Worm (Caenorhabditis elegans) whole organism, L3 larva: ENCODE measurements around the gene srd-44.

ENCODE experiments used
- R02D3.7 ChIP-seq: fragments of 150-350 bp; optimal IDR thresholded peaks from 2 replicates; lab custom pipeline; 2014; ENCODE audit warnings: missing biosample characterization, missing genetic modification characterization
- ZK546.5 ChIP-seq: sonication (generic microtip); optimal IDR thresholded peaks from 2 replicates; lab custom pipeline; 2017; ENCODE audit warnings: missing biosample characterization, missing genetic modification characterization
- aly-2 ChIP-seq: fragments of 150-350 bp; optimal IDR thresholded peaks from 2 replicates; lab custom pipeline; 2014; ENCODE audit warnings: missing biosample characterization, missing genetic modification characterization
- ama-1 ChIP-seq: fragments of 150-350 bp; optimal IDR thresholded peaks from 2 replicates; lab custom pipeline; 2018
- ceh-16 ChIP-seq: sonication (generic microtip); optimal IDR thresholded peaks from 2 replicates; lab custom pipeline; 2017; ENCODE audit warnings: missing biosample characterization, missing genetic modification characterization
- ceh-28 ChIP-seq: fragments of 150-350 bp; optimal IDR thresholded peaks from 2 replicates; lab custom pipeline; 2014; ENCODE audit warnings: missing biosample characterization, missing genetic modification reagents, missing genetic modification characterization
- ceh-82 ChIP-seq: fragments of 150-350 bp; optimal IDR thresholded peaks from 2 replicates; lab custom pipeline; 2014; ENCODE audit warnings: missing biosample characterization, missing genetic modification characterization
- ceh-9 ChIP-seq: sonication (generic microtip); optimal IDR thresholded peaks from 2 replicates; lab custom pipeline; 2018; ENCODE audit warnings: missing biosample characterization, missing genetic modification characterization
- daf-12 ChIP-seq: fragments of 150-350 bp; optimal IDR thresholded peaks from 2 replicates; lab custom pipeline; 2014; ENCODE audit warnings: missing biosample characterization, missing genetic modification reagents, missing genetic modification characterization
- egl-27 ChIP-seq: sonication (generic microtip); optimal IDR thresholded peaks from 4 replicates; lab custom pipeline; 2017; ENCODE audit warnings: missing biosample characterization, missing genetic modification reagents, missing genetic modification characterization
- egl-5 ChIP-seq: fragments of 150-350 bp; optimal IDR thresholded peaks from 2 replicates; lab custom pipeline; 2017; ENCODE audit warnings: missing biosample characterization, missing genetic modification reagents, missing genetic modification characterization, inconsistent platforms
- elt-2 ChIP-seq: sonication (generic microtip); optimal IDR thresholded peaks from 2 replicates; lab custom pipeline; 2016; ENCODE audit warnings: missing genetic modification reagents, mild to moderate bottlenecking, missing genetic modification characterization, missing compliant biosample characterization
- elt-3 ChIP-seq, 3 experiments: fragments of 150-350 bp in 1 of 3; sonication (generic microtip) in 2 of 3; optimal IDR thresholded peaks; 2 replicates in 2 of 3; 4 replicates in 1 of 3; lab custom pipeline; 2014 to 2017; ENCODE audit warnings: missing biosample characterization in 3 of 3, missing genetic modification characterization in 3 of 3
- eor-1 ChIP-seq, 2 experiments: fragments of 150-350 bp; optimal IDR thresholded peaks; 2 replicates each; lab custom pipeline; 2014 to 2018; ENCODE audit warnings: missing biosample characterization in 2 of 2, missing genetic modification characterization in 2 of 2
- fkh-10 ChIP-seq: sonication (generic microtip); optimal IDR thresholded peaks from 2 replicates; lab custom pipeline; 2017; ENCODE audit warnings: missing biosample characterization, missing genetic modification reagents, missing genetic modification characterization
- fkh-2 ChIP-seq: fragments of 150-350 bp; optimal IDR thresholded peaks from 2 replicates; lab custom pipeline; 2014; ENCODE audit warnings: missing biosample characterization, missing genetic modification reagents, missing genetic modification characterization
- fos-1 ChIP-seq: fragments of 150-350 bp; optimal IDR thresholded peaks from 2 replicates; lab custom pipeline; 2014; ENCODE audit warnings: missing biosample characterization, missing genetic modification characterization
- hmg-11 ChIP-seq: sonication (generic microtip); optimal IDR thresholded peaks from 2 replicates; lab custom pipeline; 2016; ENCODE audit warnings: missing genetic modification characterization, missing compliant biosample characterization
- jun-1 ChIP-seq: fragments of 150-350 bp; optimal IDR thresholded peaks from 2 replicates; lab custom pipeline; 2014; ENCODE audit warnings: missing biosample characterization, missing genetic modification reagents, missing genetic modification characterization
- lin-39 ChIP-seq: fragments of 150-350 bp; optimal IDR thresholded peaks from 2 replicates; lab custom pipeline; 2018; ENCODE audit warnings: missing biosample characterization, missing genetic modification reagents, missing genetic modification characterization
- mdl-1 ChIP-seq: fragments of 150-350 bp; optimal IDR thresholded peaks from 2 replicates; lab custom pipeline; 2014; ENCODE audit warnings: missing biosample characterization, missing genetic modification characterization
- mml-1 ChIP-seq: fragments of 150-350 bp; sonication (generic microtip); optimal IDR thresholded peaks from 3 replicates; lab custom pipeline; 2014; ENCODE audit warnings: missing biosample characterization, missing genetic modification characterization
- nfya-1 ChIP-seq: sonication (generic microtip); optimal IDR thresholded peaks from 2 replicates; lab custom pipeline; 2017; ENCODE audit warnings: missing genetic modification characterization, mild to moderate bottlenecking, missing compliant biosample characterization, antibody characterized with exemption, moderate library complexity; ENCODE audit not compliant: insufficient read depth
- nhr-11 ChIP-seq: fragments of 150-350 bp; optimal IDR thresholded peaks from 2 replicates; lab custom pipeline; 2014; ENCODE audit warnings: missing biosample characterization, missing genetic modification characterization
- nhr-12 ChIP-seq: fragments of 150-350 bp; optimal IDR thresholded peaks from 2 replicates; lab custom pipeline; 2014; ENCODE audit warnings: missing biosample characterization, missing genetic modification characterization
- nhr-237 ChIP-seq: fragments of 150-350 bp; optimal IDR thresholded peaks from 2 replicates; lab custom pipeline; 2014; ENCODE audit warnings: missing biosample characterization, missing genetic modification characterization
- nhr-25 ChIP-seq: sonication (generic microtip); optimal IDR thresholded peaks from 2 replicates; lab custom pipeline; 2017; ENCODE audit warnings: missing biosample characterization, missing genetic modification characterization
- nhr-28 ChIP-seq: fragments of 150-350 bp; optimal IDR thresholded peaks from 2 replicates; lab custom pipeline; 2014; ENCODE audit warnings: missing biosample characterization, missing genetic modification characterization
- nhr-43 ChIP-seq: sonication (generic microtip); optimal IDR thresholded peaks from 2 replicates; lab custom pipeline; 2016; ENCODE audit warnings: mild to moderate bottlenecking, missing genetic modification characterization, missing compliant biosample characterization; ENCODE audit not compliant: poor library complexity, severe bottlenecking
- nhr-67 ChIP-seq: fragments of 150-350 bp; optimal IDR thresholded peaks from 2 replicates; lab custom pipeline; 2014; ENCODE audit warnings: missing biosample characterization, missing genetic modification characterization
- nhr-76 ChIP-seq: fragments of 150-350 bp; sonication (generic microtip); optimal IDR thresholded peaks from 5 replicates; lab custom pipeline; 2014; ENCODE audit warnings: missing biosample characterization, missing genetic modification characterization
- nhr-77 ChIP-seq: fragments of 150-350 bp; optimal IDR thresholded peaks from 2 replicates; lab custom pipeline; 2014; ENCODE audit warnings: missing biosample characterization, missing genetic modification characterization
- pha-4 ChIP-seq: fragments of 150-350 bp; optimal IDR thresholded peaks from 2 replicates; lab custom pipeline; 2014; ENCODE audit warnings: missing biosample characterization, missing genetic modification reagents, missing genetic modification characterization
- pqm-1 ChIP-seq: fragments of 150-350 bp; optimal IDR thresholded peaks from 2 replicates; lab custom pipeline; 2017; ENCODE audit warnings: missing biosample characterization, missing genetic modification characterization, inconsistent platforms
- sea-2 ChIP-seq: fragments of 150-350 bp; sonication (generic microtip); optimal IDR thresholded peaks from 4 replicates; lab custom pipeline; 2014; ENCODE audit warnings: missing biosample characterization, missing genetic modification reagents, missing genetic modification characterization
- skn-1 ChIP-seq: fragments of 150-350 bp; optimal IDR thresholded peaks from 2 replicates; lab custom pipeline; 2014; ENCODE audit warnings: missing biosample characterization, missing genetic modification characterization
- tbx-2 ChIP-seq: sonication (generic microtip); optimal IDR thresholded peaks from 2 replicates; lab custom pipeline; 2016; ENCODE audit warnings: mild to moderate bottlenecking, missing genetic modification characterization, missing compliant biosample characterization
- unc-62 ChIP-seq: fragments of 150-350 bp; sonication (generic microtip); optimal IDR thresholded peaks from 4 replicates; lab custom pipeline; 2014; ENCODE audit warnings: missing biosample characterization, missing genetic modification reagents, missing genetic modification characterization
- zag-1 ChIP-seq: fragments of 150-350 bp; optimal IDR thresholded peaks from 2 replicates; lab custom pipeline; 2014; ENCODE audit warnings: missing biosample characterization, missing genetic modification characterization
- ztf-11 ChIP-seq: fragments of 150-350 bp; optimal IDR thresholded peaks from 2 replicates; lab custom pipeline; 2014; ENCODE audit warnings: missing biosample characterization, missing genetic modification characterization
- ztf-4 ChIP-seq: fragments of 150-350 bp; optimal IDR thresholded peaks from 2 replicates; lab custom pipeline; 2014; ENCODE audit warnings: missing biosample characterization, missing genetic modification characterization

srd-44 gene

ce11 chrX:12356581-12356980 lies 18.3 kb downstream of the srd-44 start, which contains the start of gene nspc-12:
nspc-12 (minus strand) TSS chrX:12356681.
- TF ChIP-seq ZK546.5 (tag; lab: Kevin White, UChicago) (no peak), hmg-11 (tag; lab: Kevin White, UChicago) (no peak), elt-3 (tag; optimal IDR thresholded peaks at IDR 0.05; lab: Kevin White, UChicago) (no peak), ceh-9 (tag; lab: Kevin White, UChicago) (no peak), nhr-12 (tag; lab: Kevin White, UChicago) (no peak), zag-1 (tag; lab: Kevin White, UChicago) (no peak), fkh-2 (tag; lab: Kevin White, UChicago) (no peak), ceh-16 (tag; lab: Kevin White, UChicago) (no peak), sea-2 (GFP tag; lab: Kevin White, UChicago) (no peak)

- TF ChIP-seq daf-12 (tag; lab: Kevin White, UChicago) (no peak), nfya-1 (tag; lab: Kevin White, UChicago) (no peak), ceh-82 (tag; lab: Kevin White, UChicago) (no peak)
These were observed 18.9 kb downstream of the srd-44 start, which contains the start of gene nspc-13 for ce11 chrX:12357127-12357526. nspc-13 (plus strand) TSS chrX:12357427.

ce11 chrX:12358957-12359356 lies 20.7 kb downstream of the srd-44 start, which contains the start of gene nspc-14:
nspc-14 (minus strand) TSS chrX:12359057.
- no peak for TF ChIP-seq nhr-11
- no peak for TF ChIP-seq nhr-77
- no peak for TF ChIP-seq hmg-11 (tag; lab: Kevin White, UChicago)
- TF ChIP-seq R02D3.7, result no peak
- no peak for TF ChIP-seq ZK546.5 (tag; lab: Kevin White, UChicago)
- TF ChIP-seq nhr-12 (tag; lab: Kevin White, UChicago), result no peak
- TF ChIP-seq egl-27, result no peak
- TF ChIP-seq nhr-43 (tag; lab: Kevin White, UChicago), result no peak
- TF ChIP-seq fkh-10 (GFP tag; lab: Kevin White, UChicago), result no peak
- no peak for TF ChIP-seq nhr-67 (tag; lab: Kevin White, UChicago)
- TF ChIP-seq elt-2 (tag; lab: Kevin White, UChicago), result no peak
- no peak for TF ChIP-seq pqm-1
- TF ChIP-seq ztf-4 (tag; lab: Kevin White, UChicago), result no peak
- no peak for TF ChIP-seq nhr-25 (tag; lab: Kevin White, UChicago)
- no peak for TF ChIP-seq jun-1

- TF ChIP-seq ceh-16 (tag; lab: Kevin White, UChicago) (no peak), ama-1 (lab: Kevin White, UChicago) (no peak), nhr-76 (no peak), egl-5 (no peak), fos-1 (tag; lab: Kevin White, UChicago) (no peak), ztf-11 (tag; lab: Kevin White, UChicago) (no peak), mml-1 (tag; lab: Kevin White, UChicago) (no peak), nhr-25 (tag; lab: Kevin White, UChicago) (no peak)
- TF ChIP-seq, all 47 proteins: peak for 0
These were observed 22.2 kb downstream of the srd-44 start, which contains the start of the genes nspc-15 and F19H6.6 for ce11 chrX:12360444-12360843. nspc-15 (plus strand) TSS chrX:12360744. F19H6.6 (plus strand) TSS chrX:12360827.

ce11 chrX:12362951-12363486 lies 24.8 kb downstream of the srd-44 start:
- TF ChIP-seq nhr-67 (tag; lab: Kevin White, UChicago) (peak; percentile 58), ceh-28 (peak; percentile 100), elt-2 (tag; lab: Kevin White, UChicago) (peak; percentile 84), pha-4 (tag; lab: Kevin White, UChicago) (peak; percentile 99), ama-1 (lab: Kevin White, UChicago) (no peak), lin-39 (tag; lab: Kevin White, UChicago) (peak; percentile 82), nhr-76 (peak; percentile 86), hmg-11 (tag; lab: Kevin White, UChicago) (peak; percentile 77), ztf-11 (tag; lab: Kevin White, UChicago) (peak; percentile 53), egl-5 (peak; percentile 98), zag-1 (tag; lab: Kevin White, UChicago) (peak; percentile 88), eor-1 (tag; optimal IDR thresholded peaks at IDR 0.05; lab: Kevin White, UChicago) (peak in 1 of 2 experiments; percentile 80), mdl-1 (peak; percentile 86), nhr-11 (peak; percentile 98), fkh-10 (GFP tag; lab: Kevin White, UChicago) (peak; percentile 99), nhr-28 (tag; lab: Kevin White, UChicago) (peak; percentile 96), tbx-2 (tag; lab: Kevin White, UChicago) (peak; percentile 98), unc-62 (GFP tag; lab: Kevin White, UChicago) (peak; percentile 89), fos-1 (tag; lab: Kevin White, UChicago) (peak; percentile 91), R02D3.7 (peak; percentile 91), aly-2 (tag; lab: Kevin White, UChicago) (peak; percentile 98), ceh-82 (tag; lab: Kevin White, UChicago) (peak; percentile 96), nhr-25 (tag; lab: Kevin White, UChicago) (peak; percentile 87), nhr-237 (tag; lab: Kevin White, UChicago) (peak; percentile 43), skn-1 (tag; lab: Kevin White, UChicago) (peak; percentile 99), nfya-1 (tag; lab: Kevin White, UChicago) (peak; percentile 91), elt-3 (tag; optimal IDR thresholded peaks at IDR 0.05; lab: Kevin White, UChicago) (peak; percentile 72 to 98 (median 87)), nhr-43 (tag; lab: Kevin White, UChicago) (peak; percentile 99)
